Fruit fly (Drosophila melanogaster) whole organism, prepupa: ENCODE results near the gene CG34310.

ENCODE experiments used
- Blimp-1 ChIP-seq: fragments of 200-800 bp; sonication (Bioruptor generic); optimal IDR thresholded peaks from 3 replicates; lab custom pipeline; 2017; ENCODE audit warnings: missing biosample characterization, missing genetic modification characterization, mild to moderate bottlenecking, moderate library complexity, missing genetic modification reagents
- CG10631 ChIP-seq: fragments of 200-800 bp; sonication (Bioruptor generic); optimal IDR thresholded peaks from 2 replicates; lab custom pipeline; 2016; ENCODE audit warnings: missing biosample characterization, missing genetic modification characterization
- CG10669 ChIP-seq: fragments of 200-800 bp; sonication (Bioruptor generic); optimal IDR thresholded peaks from 3 replicates; lab custom pipeline; 2018; ENCODE audit warnings: missing biosample characterization, mild to moderate bottlenecking, missing genetic modification characterization, moderate library complexity
- CG11294 ChIP-seq: fragments of 200-800 bp; sonication (Bioruptor generic); IDR thresholded peaks from 2 replicates; pipeline ENCODE4 v1.3.6; 2022; ENCODE audit warnings: missing biosample characterization, missing genetic modification characterization
- CG11902 ChIP-seq: fragments of 200-800 bp; sonication (Bioruptor generic); optimal IDR thresholded peaks from 3 replicates; lab custom pipeline; 2016; ENCODE audit warnings: missing biosample characterization, missing genetic modification characterization
- CG1621 ChIP-seq: fragments of 200-800 bp; sonication (Bioruptor generic); optimal IDR thresholded peaks from 3 replicates; lab custom pipeline; 2018; ENCODE audit warnings: missing biosample characterization, mild to moderate bottlenecking, missing genetic modification characterization
- CG31627 ChIP-seq: fragments of 200-800 bp; sonication (Bioruptor generic); optimal IDR thresholded peaks from 3 replicates; lab custom pipeline; 2016; ENCODE audit warnings: missing biosample characterization, missing genetic modification characterization
- CG32006 ChIP-seq: fragments of 200-800 bp; sonication (Bioruptor generic); optimal IDR thresholded peaks from 3 replicates; lab custom pipeline; 2017; ENCODE audit warnings: missing biosample characterization, mild to moderate bottlenecking, missing genetic modification characterization
- CG34406 ChIP-seq: fragments of 200-800 bp; sonication (Bioruptor generic); optimal IDR thresholded peaks from 3 replicates; lab custom pipeline; 2016; ENCODE audit warnings: missing biosample characterization, missing genetic modification characterization
- CG3919 ChIP-seq: fragments of 200-800 bp; sonication (Bioruptor generic); optimal IDR thresholded peaks from 3 replicates; lab custom pipeline; 2016; ENCODE audit warnings: missing biosample characterization, missing genetic modification characterization
- CG6163 ChIP-seq: fragments of 200-800 bp; sonication (Bioruptor generic); IDR thresholded peaks from 3 replicates; pipeline ENCODE4 v1.3.6; 2022; ENCODE audit warnings: missing biosample characterization, missing genetic modification characterization
- CG6276 ChIP-seq: fragments of 200-800 bp; sonication (Bioruptor generic); optimal IDR thresholded peaks from 2 replicates; lab custom pipeline; 2017; ENCODE audit warnings: missing biosample characterization, mild to moderate bottlenecking, missing genetic modification characterization
- CG6792 ChIP-seq: fragments of 200-800 bp; sonication (Bioruptor generic); optimal IDR thresholded peaks from 3 replicates; lab custom pipeline; 2016; ENCODE audit warnings: missing biosample characterization, missing genetic modification characterization
- CG6854 ChIP-seq: fragments of 200-800 bp; sonication (Bioruptor generic); optimal IDR thresholded peaks from 2 replicates; lab custom pipeline; 2017; ENCODE audit warnings: missing biosample characterization, mild to moderate bottlenecking, missing genetic modification characterization
- CG7368 ChIP-seq: fragments of 200-800 bp; sonication (Bioruptor generic); optimal IDR thresholded peaks from 3 replicates; lab custom pipeline; 2016; ENCODE audit warnings: missing biosample characterization, missing genetic modification characterization
- CG8119 ChIP-seq: fragments of 200-800 bp; sonication (Bioruptor generic); IDR thresholded peaks from 3 replicates; pipeline ENCODE4 v1.3.6; 2022; ENCODE audit warnings: missing biosample characterization, missing genetic modification characterization
- CG8319 ChIP-seq: fragments of 200-800 bp; sonication (Bioruptor generic); optimal IDR thresholded peaks from 3 replicates; lab custom pipeline; 2016; ENCODE audit warnings: missing biosample characterization, missing genetic modification characterization
- CG8632 ChIP-seq: fragments of 200-800 bp; sonication (Bioruptor generic); optimal IDR thresholded peaks from 3 replicates; lab custom pipeline; 2016; ENCODE audit warnings: missing biosample characterization, missing genetic modification characterization
- Eip75B ChIP-seq: fragments of 200-800 bp; sonication (Bioruptor generic); optimal IDR thresholded peaks from 3 replicates; lab custom pipeline; 2016; ENCODE audit warnings: missing biosample characterization, missing genetic modification characterization
- Eip78C ChIP-seq: fragments of 200-800 bp; sonication (Bioruptor generic); peaks from one replicate; lab custom pipeline; 2016; ENCODE audit warnings: missing biosample characterization, missing genetic modification characterization
- Eip93F ChIP-seq: fragments of 200-800 bp; sonication (Bioruptor generic); optimal IDR thresholded peaks from 2 replicates; lab custom pipeline; 2016; ENCODE audit warnings: missing biosample characterization, mild to moderate bottlenecking, missing genetic modification characterization
- Ets21C ChIP-seq: fragments of 200-800 bp; sonication (Bioruptor generic); optimal IDR thresholded peaks from 3 replicates; lab custom pipeline; 2016; ENCODE audit warnings: missing biosample characterization, missing genetic modification characterization
- Ets96B ChIP-seq: fragments of 200-800 bp; optimal IDR thresholded peaks from 2 replicates; lab custom pipeline; 2019; ENCODE audit warnings: missing biosample characterization, mild to moderate bottlenecking, missing genetic modification characterization, moderate library complexity
- Gug ChIP-seq: fragments of 200-800 bp; sonication (Bioruptor generic); IDR thresholded peaks from 2 replicates; pipeline ENCODE4 v1.3.6; 2022; ENCODE audit warnings: missing biosample characterization, missing genetic modification characterization
- Hr38 ChIP-seq: sonication (Bioruptor generic); optimal IDR thresholded peaks from 2 replicates; lab custom pipeline; 2016; ENCODE audit warnings: missing biosample characterization, missing genetic modification characterization
- Hr39 ChIP-seq: fragments of 200-800 bp; sonication (Bioruptor generic); optimal IDR thresholded peaks from 2 replicates; lab custom pipeline; 2016; ENCODE audit warnings: missing biosample characterization, missing genetic modification characterization
- Hr4 ChIP-seq: fragments of 200-800 bp; sonication (Bioruptor generic); optimal IDR thresholded peaks from 3 replicates; lab custom pipeline; 2016; ENCODE audit warnings: missing biosample characterization, missing genetic modification characterization
- Lpt ChIP-seq: fragments of 200-800 bp; sonication (Bioruptor generic); optimal IDR thresholded peaks from 3 replicates; lab custom pipeline; 2016; ENCODE audit warnings: missing biosample characterization, missing genetic modification characterization
- OdsH ChIP-seq: fragments of 200-800 bp; sonication (Bioruptor generic); optimal IDR thresholded peaks from 3 replicates; lab custom pipeline; 2016; ENCODE audit warnings: missing biosample characterization, missing genetic modification characterization
- Smox ChIP-seq: fragments of 200-800 bp; sonication (Bioruptor generic); optimal IDR thresholded peaks from 3 replicates; lab custom pipeline; 2016; ENCODE audit warnings: missing biosample characterization, missing genetic modification characterization
- Sox102F ChIP-seq: fragments of 200-800 bp; sonication (Bioruptor generic); optimal IDR thresholded peaks from 2 replicates; lab custom pipeline; 2016; ENCODE audit warnings: missing biosample characterization, mild to moderate bottlenecking, missing genetic modification characterization
- Sox14 ChIP-seq: fragments of 200-800 bp; sonication (Bioruptor generic); optimal IDR thresholded peaks from 3 replicates; lab custom pipeline; 2016; ENCODE audit warnings: missing biosample characterization, missing genetic modification characterization
- achi ChIP-seq: fragments of 200-800 bp; sonication (Bioruptor generic); optimal IDR thresholded peaks from 3 replicates; lab custom pipeline; 2016; ENCODE audit warnings: missing biosample characterization, missing genetic modification characterization
- acj6 ChIP-seq: fragments of 200-800 bp; sonication (Bioruptor generic); optimal IDR thresholded peaks from 3 replicates; lab custom pipeline; 2016; ENCODE audit warnings: missing biosample characterization, missing genetic modification characterization
- cyc ChIP-seq: fragments of 200-800 bp; sonication (Bioruptor generic); optimal IDR thresholded peaks from 3 replicates; lab custom pipeline; 2016; ENCODE audit warnings: missing biosample characterization, missing genetic modification characterization
- dac ChIP-seq: fragments of 200-800 bp; sonication (Bioruptor generic); optimal IDR thresholded peaks from 2 replicates; lab custom pipeline; 2017; ENCODE audit warnings: missing biosample characterization, mild to moderate bottlenecking, missing genetic modification characterization
- dsx ChIP-seq: fragments of 200-800 bp; optimal IDR thresholded peaks from 3 replicates; lab custom pipeline; 2019; ENCODE audit warnings: missing biosample characterization, mild to moderate bottlenecking, missing genetic modification characterization, moderate library complexity; ENCODE audit not compliant: poor library complexity, severe bottlenecking
- eg ChIP-seq: fragments of 200-800 bp; sonication (Bioruptor generic); IDR thresholded peaks from 3 replicates; pipeline ENCODE4 v1.3.6; 2022; ENCODE audit warnings: missing biosample characterization, missing genetic modification characterization
- esn ChIP-seq: fragments of 200-800 bp; sonication (Bioruptor generic); optimal IDR thresholded peaks from 2 replicates; lab custom pipeline; 2016; ENCODE audit warnings: missing biosample characterization, mild to moderate bottlenecking, missing genetic modification characterization, moderate library complexity
- fd59A ChIP-seq: fragments of 200-800 bp; sonication (Bioruptor generic); optimal IDR thresholded peaks from 2 replicates; lab custom pipeline; 2017; ENCODE audit warnings: missing biosample characterization, mild to moderate bottlenecking, missing genetic modification characterization, missing genetic modification reagents
- fd85E ChIP-seq: fragments of 200-800 bp; sonication (Bioruptor generic); optimal IDR thresholded peaks from 3 replicates; lab custom pipeline; 2016; ENCODE audit warnings: missing biosample characterization, missing genetic modification characterization
- net ChIP-seq: fragments of 200-800 bp; sonication (Bioruptor generic); optimal IDR thresholded peaks from 3 replicates; lab custom pipeline; 2016; ENCODE audit warnings: missing biosample characterization, missing genetic modification characterization
- pdm3 ChIP-seq: fragments of 200-800 bp; sonication (Bioruptor generic); optimal IDR thresholded peaks from 3 replicates; lab custom pipeline; 2016; ENCODE audit warnings: missing biosample characterization, missing genetic modification characterization
- svp ChIP-seq: fragments of 200-800 bp; sonication (Bioruptor generic); peaks from one replicate; lab custom pipeline; 2016; ENCODE audit warnings: missing biosample characterization, missing genetic modification characterization
- topi ChIP-seq: fragments of 200-800 bp; sonication (Bioruptor generic); optimal IDR thresholded peaks from 3 replicates; lab custom pipeline; 2016; ENCODE audit warnings: missing biosample characterization, missing genetic modification characterization

CG34310 gene

DNA sequence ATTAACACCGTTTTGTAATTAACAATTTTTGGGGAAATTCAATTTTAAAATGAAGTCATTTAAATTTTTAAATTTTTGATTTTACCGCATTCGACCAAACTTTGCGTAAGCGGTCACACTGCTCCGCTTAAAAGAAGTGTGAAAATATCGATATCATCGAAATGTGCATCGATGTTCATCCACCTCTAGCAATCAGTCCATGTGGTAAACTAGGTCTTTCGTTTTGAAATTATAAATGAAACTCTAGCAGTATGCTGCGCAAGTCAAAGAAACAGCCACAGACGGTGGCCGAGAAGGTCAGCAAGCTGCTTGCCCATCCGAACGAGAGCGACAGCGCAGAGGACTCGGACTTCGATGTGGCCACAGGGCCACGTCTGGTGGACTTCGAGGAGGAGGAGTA, 54.0 kb downstream of the CG34310 start, which contains the start of gene Aatf:
Gene Aatf, plus strand, starts transcription at position 166 of the 400 bp plus-strand sequence.
- TF ChIP-seq Eip78C = peak; percentile 45
- TF ChIP-seq topi (GFP tag; lab: Kevin White, UChicago) = no peak

DNA sequence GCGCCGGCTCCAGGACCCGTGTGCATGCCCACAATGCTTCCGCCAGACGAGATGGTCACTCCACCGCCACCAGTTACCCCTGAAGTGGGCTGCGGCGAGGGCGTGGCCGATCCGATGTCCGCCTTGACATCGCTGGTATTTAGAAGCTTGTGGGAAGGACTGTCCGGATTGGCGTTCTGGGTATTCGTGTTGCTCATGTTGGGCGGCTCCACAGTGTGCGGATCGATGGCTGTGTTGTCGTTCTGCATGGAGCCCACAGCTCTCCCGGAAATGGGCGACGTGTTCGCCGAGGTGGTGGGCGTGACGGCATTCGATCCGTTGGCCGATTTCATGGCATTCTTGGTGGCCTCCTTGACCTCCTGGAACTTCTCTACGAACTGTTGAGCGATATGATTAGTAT, 58.2 kb downstream of the CG34310 start:
- TF ChIP-seq achi (no peak), net (GFP tag; lab: Kevin White, UChicago) (no peak), Lpt (GFP tag; lab: Kevin White, UChicago) (no peak), Sox14 (GFP tag; lab: Kevin White, UChicago) (no peak), pdm3 (GFP tag; lab: Kevin White, UChicago) (no peak), CG32006 (GFP tag; lab: Kevin White, UChicago) (no peak), CG34406 (no peak), fd59A (GFP tag; lab: Kevin White, UChicago) (no peak), CG8319 (GFP tag; lab: Kevin White, UChicago) (no peak), CG7368 (GFP tag; lab: Kevin White, UChicago) (no peak), CG10631 (GFP tag; lab: Kevin White, UChicago) (no peak), CG11294 (no peak), Eip75B (no peak), Hr39 (GFP tag; lab: Kevin White, UChicago) (no peak), Hr4 (GFP tag; lab: Kevin White, UChicago) (no peak), cyc (GFP tag; lab: Kevin White, UChicago) (no peak), CG8632 (GFP tag; lab: Kevin White, UChicago) (no peak), CG6854 (GFP tag; lab: Kevin White, UChicago) (no peak)
- TF ChIP-seq, all 60 proteins: peak for 0

DNA sequence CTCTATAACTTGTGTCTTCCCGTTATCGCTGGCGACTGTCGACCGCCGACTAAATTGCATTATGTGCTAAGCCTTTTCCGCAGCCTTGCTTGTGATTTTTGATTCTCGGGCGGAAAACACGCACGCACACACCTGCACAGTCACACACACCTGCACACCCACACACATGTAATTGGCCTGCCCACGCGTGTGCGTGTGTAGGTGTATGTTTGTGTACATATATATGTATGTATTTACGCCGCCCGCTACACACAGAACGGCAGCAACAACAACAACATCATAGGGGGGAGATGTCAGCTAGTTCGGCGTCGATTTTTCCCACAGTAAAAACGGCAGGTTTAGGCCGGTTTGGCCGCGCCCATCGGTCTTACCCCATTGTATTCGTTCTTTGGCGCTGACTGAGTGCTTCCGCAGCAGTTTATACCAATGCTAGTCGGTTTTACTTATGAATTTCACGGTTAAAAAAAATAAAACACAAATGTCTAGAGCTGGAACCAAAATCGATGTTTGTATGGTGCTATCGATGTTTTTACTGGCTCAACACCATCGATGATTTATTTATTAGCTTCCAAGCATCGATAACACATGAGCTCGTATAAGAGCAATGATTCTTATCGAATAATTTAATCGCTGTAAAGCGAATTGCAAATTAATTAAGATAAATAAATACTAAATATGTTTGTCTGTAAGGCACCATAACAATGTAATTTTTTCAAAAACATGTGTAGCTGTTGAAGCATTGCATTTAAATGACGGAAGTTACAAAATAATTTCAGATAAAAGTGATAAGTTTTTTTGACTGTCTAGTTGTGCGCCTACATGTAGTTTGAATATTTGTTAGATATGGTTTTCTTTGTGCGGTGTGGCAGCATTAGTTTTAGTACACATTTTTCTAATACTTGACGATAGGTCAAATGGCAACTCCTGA, 59.6 kb downstream of the CG34310 start, which contains the start of gene homer:
Gene homer, minus strand, starts transcription at position 538 of the 928 bp plus-strand sequence.
- TF ChIP-seq Gug (no peak), CG31627 (GFP tag; lab: Kevin White, UChicago) (peak; percentile 6), CG6792 (no peak), eg (GFP tag; lab: Robert Waterston, UW) (0 out of 3 replicates have a peak, but pooled peaks have one; percentile 11), Blimp-1 (GFP tag; lab: Kevin White, UChicago) (no peak), Eip93F (GFP tag; lab: Kevin White, UChicago) (no peak), dac (no peak), Smox (GFP tag; lab: Kevin White, UChicago) (no peak), CG10631 (GFP tag; lab: Kevin White, UChicago) (no peak), CG7368 (GFP tag; lab: Kevin White, UChicago) (no peak), CG6163 (no peak), fd85E (no peak), dsx (GFP tag; lab: Kevin White, UChicago) (no peak), svp (peak; percentile 88), Hr38 (GFP tag; lab: Kevin White, UChicago) (no peak), CG11902 (GFP tag; lab: Kevin White, UChicago) (no peak), CG6276 (GFP tag; lab: Kevin White, UChicago) (no peak), Sox102F (no peak), CG1621 (peak; percentile 71), Eip78C (peak; percentile 77), CG10669 (no peak), Hr39 (GFP tag; lab: Kevin White, UChicago) (no peak), OdsH (no peak), CG11294 (no peak), net (GFP tag; lab: Kevin White, UChicago) (no peak), CG8119 (GFP tag; lab: Robert Waterston, UW) (no peak; the same call in 2 of the 3 replicates), CG32006 (GFP tag; lab: Kevin White, UChicago) (no peak), CG8319 (GFP tag; lab: Kevin White, UChicago) (no peak), Lpt (GFP tag; lab: Kevin White, UChicago) (no peak), esn (GFP tag; lab: Kevin White, UChicago) (no peak), Ets21C (GFP tag; lab: Kevin White, UChicago) (no peak), topi (GFP tag; lab: Kevin White, UChicago) (no peak), CG6854 (GFP tag; lab: Kevin White, UChicago) (peak; percentile 35), Hr4 (GFP tag; lab: Kevin White, UChicago) (peak; percentile 37), CG3919 (no peak), Ets96B (tag; lab: Kevin White, UChicago) (no peak), Sox14 (GFP tag; lab: Kevin White, UChicago) (peak; percentile 12), acj6 (no peak)
